Fruit fly (Drosophila melanogaster) whole organism, embryonic: ENCODE data around the gene anox.
A peak's percentile ranks its signal among the peaks of the same experiment; 100 is the strongest.

Experiments used
- Aef1 ChIP-seq: fragments of 200-800 bp; sonication (Bioruptor generic); IDR thresholded peaks from 3 replicates; pipeline ENCODE4 v1.3.6; 2022; ENCODE audit warnings: missing biosample characterization, missing genetic modification characterization
- BtbVII ChIP-seq: fragments of 200-800 bp; sonication (Bioruptor generic); optimal IDR thresholded peaks from 3 replicates; lab custom pipeline; 2017; ENCODE audit warnings: missing biosample characterization, mild to moderate bottlenecking, missing genetic modification characterization
- CG10321 ChIP-seq: fragments of 200-800 bp; sonication (Bioruptor generic); IDR thresholded peaks from 2 replicates; pipeline ENCODE4 v1.3.6; 2022; ENCODE audit warnings: missing biosample characterization, missing genetic modification characterization
- CG10431 ChIP-seq: fragments of 200-800 bp; sonication (Bioruptor generic); optimal IDR thresholded peaks from 3 replicates; lab custom pipeline; 2018; ENCODE audit warnings: missing biosample characterization, mild to moderate bottlenecking, missing genetic modification characterization
- CG10979 ChIP-seq: fragments of 200-800 bp; sonication (Bioruptor generic); optimal IDR thresholded peaks from 2 replicates; lab custom pipeline; 2018; ENCODE audit warnings: missing biosample characterization, mild to moderate bottlenecking, missing genetic modification characterization, moderate library complexity
- CG11504 ChIP-seq: fragments of 200-800 bp; sonication (Bioruptor generic); optimal IDR thresholded peaks from 3 replicates; lab custom pipeline; 2019; ENCODE audit warnings: missing biosample characterization, mild to moderate bottlenecking, missing genetic modification characterization, moderate library complexity
- CG12942 ChIP-seq: fragments of 200-800 bp; sonication (Bioruptor generic); optimal IDR thresholded peaks from 3 replicates; lab custom pipeline; 2016; ENCODE audit warnings: missing biosample characterization, missing genetic modification characterization
- CG14710 ChIP-seq: fragments of 200-800 bp; sonication (Bioruptor generic); optimal IDR thresholded peaks from 3 replicates; lab custom pipeline; 2019; ENCODE audit warnings: missing biosample characterization, mild to moderate bottlenecking, missing genetic modification characterization, moderate library complexity
- CG15269 ChIP-seq: fragments of 200-800 bp; sonication (Bioruptor generic); optimal IDR thresholded peaks from 2 replicates; lab custom pipeline; 2018; ENCODE audit warnings: missing biosample characterization, mild to moderate bottlenecking, missing genetic modification characterization, moderate library complexity
- CG1832 ChIP-seq: fragments of 200-800 bp; sonication (Bioruptor generic); optimal IDR thresholded peaks from 2 replicates; lab custom pipeline; 2017; ENCODE audit warnings: missing biosample characterization, mild to moderate bottlenecking, missing genetic modification characterization, inconsistent platforms
- CG2678 ChIP-seq: fragments of 200-800 bp; sonication (Bioruptor generic); optimal IDR thresholded peaks from 3 replicates; lab custom pipeline; 2019; ENCODE audit warnings: missing biosample characterization, mild to moderate bottlenecking, missing genetic modification characterization, moderate library complexity
- CG30431 ChIP-seq: fragments of 200-800 bp; sonication (Bioruptor generic); optimal IDR thresholded peaks from 2 replicates; lab custom pipeline; 2017; ENCODE audit warnings: missing biosample characterization, missing genetic modification characterization
- CG3163 ChIP-seq: fragments of 200-800 bp; sonication (Bioruptor generic); optimal IDR thresholded peaks from 3 replicates; lab custom pipeline; 2016; ENCODE audit warnings: missing biosample characterization, missing genetic modification characterization
- CG3281 ChIP-seq: fragments of 200-800 bp; sonication (Bioruptor generic); optimal IDR thresholded peaks from 3 replicates; lab custom pipeline; 2017; ENCODE audit warnings: missing biosample characterization, mild to moderate bottlenecking, missing genetic modification characterization
- CG4820 ChIP-seq: fragments of 200-800 bp; sonication (Bioruptor generic); optimal IDR thresholded peaks from 3 replicates; lab custom pipeline; 2016; ENCODE audit warnings: missing biosample characterization, missing genetic modification characterization
- CG6175 ChIP-seq: fragments of 200-800 bp; sonication (Bioruptor generic); IDR thresholded peaks from 3 replicates; pipeline ENCODE4 v1.3.6; 2022; ENCODE audit warnings: missing biosample characterization, missing genetic modification characterization
- CG6813 ChIP-seq: fragments of 200-800 bp; sonication (Bioruptor generic); optimal IDR thresholded peaks from 2 replicates; lab custom pipeline; 2017; ENCODE audit warnings: missing biosample characterization, missing genetic modification characterization, mild to moderate bottlenecking, moderate library complexity, missing genetic modification reagents
- CG8388 ChIP-seq: fragments of 200-800 bp; sonication (Bioruptor generic); optimal IDR thresholded peaks from 2 replicates; lab custom pipeline; 2019; ENCODE audit warnings: missing biosample characterization, mild to moderate bottlenecking, missing genetic modification characterization, moderate library complexity
- D ChIP-seq, 2 experiments: fragments of 200-800 bp in 1 of 2; fragments of >200 bp in 1 of 2; sonication (Bioruptor generic) in 1 of 2; optimal IDR thresholded peaks; 2 replicates in 1 of 2; 3 replicates in 1 of 2; lab custom pipeline; 2017; ENCODE audit warnings: mild to moderate bottlenecking in 1 of 2, missing biosample characterization in 1 of 2, missing genetic modification characterization in 1 of 2, missing genetic modification reagents in 1 of 2
- Dip3 ChIP-seq: fragments of 200-800 bp; sonication (Bioruptor generic); optimal IDR thresholded peaks from 3 replicates; lab custom pipeline; 2016; ENCODE audit warnings: missing biosample characterization, missing genetic modification characterization
- Drgx ChIP-seq: fragments of 200-800 bp; sonication (Bioruptor generic); IDR thresholded peaks from 2 replicates; pipeline ENCODE4 v1.3.6; 2022; ENCODE audit warnings: missing biosample characterization, missing genetic modification characterization
- Ets97D ChIP-seq: fragments of 200-800 bp; sonication (Bioruptor generic); optimal IDR thresholded peaks from 3 replicates; lab custom pipeline; 2016; ENCODE audit warnings: missing biosample characterization, missing genetic modification characterization
- GATAe ChIP-seq: fragments of 200-800 bp; sonication (Bioruptor generic); conservative IDR thresholded peaks from 2 replicates; pipeline ENCODE4 v1.3.6; 2022; ENCODE audit warnings: missing biosample characterization, missing genetic modification characterization
- Gug ChIP-seq: fragments of 200-800 bp; sonication (Bioruptor generic); IDR thresholded peaks from 4 replicates; pipeline ENCODE4 v1.3.6; 2022; ENCODE audit warnings: missing biosample characterization, missing genetic modification characterization
- Hr78 ChIP-seq, 2 experiments: fragments of 200-800 bp in 1 of 2; fragments of >200 bp in 1 of 2; sonication (Bioruptor generic) in 1 of 2; optimal IDR thresholded peaks; 2 replicates each; lab custom pipeline; 2017 to 2019; ENCODE audit warnings: missing biosample characterization in 2 of 2, missing genetic modification characterization in 2 of 2, mild to moderate bottlenecking in 1 of 2, moderate library complexity in 1 of 2
- Mad ChIP-seq: fragments of 200-800 bp; sonication (Bioruptor generic); optimal IDR thresholded peaks from 2 replicates; lab custom pipeline; 2016; ENCODE audit warnings: missing biosample characterization, missing genetic modification characterization
- Max ChIP-seq: fragments of 200-800 bp; sonication (Bioruptor generic); optimal IDR thresholded peaks from 2 replicates; lab custom pipeline; 2016; ENCODE audit warnings: missing biosample characterization, mild to moderate bottlenecking, missing genetic modification characterization
- Oli ChIP-seq: fragments of 200-800 bp; sonication (Bioruptor generic); optimal IDR thresholded peaks from 2 replicates; lab custom pipeline; 2018; ENCODE audit warnings: missing biosample characterization, mild to moderate bottlenecking, missing genetic modification characterization, moderate library complexity
- chif ChIP-seq, 2 experiments: fragments of 200-800 bp; sonication (Bioruptor generic); optimal IDR thresholded peaks; 3 replicates each; lab custom pipeline; 2016; ENCODE audit warnings: missing biosample characterization in 2 of 2, missing genetic modification characterization in 2 of 2
- ci ChIP-seq: fragments of 200-800 bp; sonication (Bioruptor generic); IDR thresholded peaks from 3 replicates; pipeline ENCODE4 v1.3.6; 2022; ENCODE audit warnings: missing biosample characterization, missing genetic modification characterization
- dmrt11E ChIP-seq: fragments of 200-800 bp; sonication (Bioruptor generic); optimal IDR thresholded peaks from 3 replicates; lab custom pipeline; 2018; ENCODE audit warnings: missing biosample characterization, mild to moderate bottlenecking, missing genetic modification characterization, moderate library complexity
- gfzf ChIP-seq: fragments of 200-800 bp; sonication (Bioruptor generic); optimal IDR thresholded peaks from 2 replicates; lab custom pipeline; 2016; ENCODE audit warnings: missing biosample characterization, mild to moderate bottlenecking, missing genetic modification characterization, moderate library complexity
- grn ChIP-seq: fragments of 200-800 bp; sonication (Bioruptor generic); optimal IDR thresholded peaks from 3 replicates; lab custom pipeline; 2017; ENCODE audit warnings: missing biosample characterization, missing genetic modification characterization
- gsb-n ChIP-seq: fragments of 200-800 bp; sonication (Bioruptor generic); optimal IDR thresholded peaks from 3 replicates; lab custom pipeline; 2018; ENCODE audit warnings: missing biosample characterization, mild to moderate bottlenecking, missing genetic modification characterization
- jing ChIP-seq: fragments of 200-800 bp; sonication (Bioruptor generic); optimal IDR thresholded peaks from 2 replicates; lab custom pipeline; 2018; ENCODE audit warnings: missing biosample characterization, mild to moderate bottlenecking, missing genetic modification characterization
- klu ChIP-seq: fragments of 200-800 bp; sonication (Bioruptor generic); IDR thresholded peaks from 2 replicates; pipeline ENCODE4 v1.3.6; 2022; ENCODE audit warnings: missing biosample characterization, missing genetic modification characterization
- row ChIP-seq: fragments of 200-800 bp; sonication (Bioruptor generic); IDR thresholded peaks from 3 replicates; pipeline ENCODE4 v1.3.6; 2022; ENCODE audit warnings: missing biosample characterization, missing genetic modification characterization
- sim ChIP-seq: fragments of 200-800 bp; sonication (Bioruptor generic); IDR thresholded peaks from 2 replicates; pipeline ENCODE4 v1.3.6; 2022; ENCODE audit warnings: missing biosample characterization, missing genetic modification characterization
- sob ChIP-seq: fragments of 200-800 bp; sonication (Bioruptor generic); IDR thresholded peaks from 2 replicates; pipeline ENCODE4 v1.3.6; 2022; ENCODE audit warnings: missing biosample characterization, missing genetic modification characterization
- zen2 ChIP-seq: fragments of 200-800 bp; sonication (Bioruptor generic); IDR thresholded peaks from 3 replicates; pipeline ENCODE4 v1.3.6; 2022; ENCODE audit warnings: missing biosample characterization, missing genetic modification characterization; ENCODE audit not compliant: partially characterized antibody
- zf30C ChIP-seq: fragments of 200-800 bp; sonication (Bioruptor generic); optimal IDR thresholded peaks from 3 replicates; lab custom pipeline; 2018; ENCODE audit warnings: missing biosample characterization, mild to moderate bottlenecking, missing genetic modification characterization

Gene anox

DNA sequence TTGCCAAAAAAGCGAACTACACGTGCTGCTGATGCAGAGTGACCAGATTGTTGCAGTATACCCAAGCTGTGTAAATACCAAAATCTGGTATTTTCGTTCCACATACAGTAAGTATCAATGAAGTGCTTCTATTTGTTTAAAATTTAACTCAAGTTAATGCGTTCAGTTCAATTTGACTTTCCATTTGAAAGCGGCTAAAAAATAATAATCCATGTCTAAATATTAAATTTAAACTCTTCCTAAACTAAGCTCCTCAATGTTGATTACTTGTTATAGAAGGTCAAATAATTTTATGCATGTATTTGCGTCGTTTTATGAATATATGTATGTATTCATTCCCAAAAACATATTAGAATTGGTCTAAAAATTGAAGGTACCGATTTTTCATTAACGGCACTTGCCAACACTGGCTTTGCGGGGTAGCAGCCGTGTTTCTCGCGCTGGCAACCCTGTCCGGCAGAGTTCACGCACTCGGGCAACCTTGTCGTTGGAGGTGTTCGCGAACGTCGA lies 30.8 kb upstream of the anox start, which contains the start of the genes peng and sol (continued):
- TF ChIP-seq row (GFP tag; lab: Robert Waterston, UW) = peak; percentile 87
- peak; percentile 80 for TF ChIP-seq Max (GFP tag; lab: Kevin White, UChicago)
- peak; percentile 61 to 74 for TF ChIP-seq chif (GFP tag; optimal IDR thresholded peaks at IDR 0.05; lab: Kevin White, UChicago)
- peak; percentile 63 for TF ChIP-seq Oli (tag; lab: Kevin White, UChicago)
- peak; percentile 30 for TF ChIP-seq CG6813
- peak; percentile 72 for TF ChIP-seq gfzf (GFP tag; lab: Kevin White, UChicago)
- peak; percentile 61 for TF ChIP-seq CG8388
- TF ChIP-seq Hr78 (GFP tag; optimal IDR thresholded peaks at IDR 0.05; lab: Kevin White, UChicago) = no peak
- peak; percentile 76 for TF ChIP-seq Dip3 (GFP tag; lab: Kevin White, UChicago)
- peak; percentile 66 for TF ChIP-seq Ets97D (GFP tag; lab: Kevin White, UChicago)
- no peak for TF ChIP-seq GATAe
- TF ChIP-seq BtbVII (GFP tag; lab: Kevin White, UChicago) = peak; percentile 47
- peak; percentile 76 for TF ChIP-seq Mad (GFP tag; lab: Kevin White, UChicago)
- peak; percentile 21 for TF ChIP-seq CG10431
- peak; percentile 71 for TF ChIP-seq CG3281
- TF ChIP-seq Aef1 (GFP tag; lab: Robert Waterston, UW) = peak; percentile 56
- TF ChIP-seq grn (GFP tag; lab: Kevin White, UChicago) = no peak
- 0 out of 3 replicates have a peak, but pooled peaks have one; percentile 25 for TF ChIP-seq CG6175
- no peak for TF ChIP-seq sim
- no peak for TF ChIP-seq D (optimal IDR thresholded peaks at IDR 0.05; lab: Kevin White, UChicago)
- TF ChIP-seq D (GFP tag; optimal IDR thresholded peaks at IDR 0.05; lab: Kevin White, UChicago) = peak; percentile 44
- TF ChIP-seq zf30C (GFP tag; lab: Kevin White, UChicago) = no peak
- TF ChIP-seq CG14710 (tag; lab: Kevin White, UChicago) = peak; percentile 80
- peak; percentile 72 for TF ChIP-seq sob (GFP tag; lab: Robert Waterston, UW)
- TF ChIP-seq jing = no peak
- TF ChIP-seq CG10321 (GFP tag; lab: Robert Waterston, UW) = no peak
- TF ChIP-seq CG15269 (tag; lab: Kevin White, UChicago) = peak; percentile 68
- TF ChIP-seq CG11504 = no peak
- 0 out of 4 replicates have a peak, but pooled peaks have one; percentile 22 for TF ChIP-seq Gug (GFP tag; lab: Robert Waterston, UW)
- TF ChIP-seq CG2678 (tag; lab: Kevin White, UChicago) = peak; percentile 76
- peak; percentile 55 for TF ChIP-seq CG10979 (tag; lab: Kevin White, UChicago)
- TF ChIP-seq Drgx = peak; percentile 35; the same call in 1 of the 2 replicates
- peak; percentile 51; the same call in 1 of the 3 replicates for TF ChIP-seq ci (GFP tag; lab: Robert Waterston, UW)
- no peak for TF ChIP-seq CG1832
- TF ChIP-seq CG3163 (GFP tag; lab: Kevin White, UChicago) = peak; percentile 45
- TF ChIP-seq zen2 = no peak; the same call in 2 of the 3 replicates
- TF ChIP-seq CG30431 (GFP tag; lab: Kevin White, UChicago) = peak; percentile 56
- no peak for TF ChIP-seq gsb-n (tag; lab: Kevin White, UChicago)
- peak; percentile 52 for TF ChIP-seq klu (GFP tag; lab: Robert Waterston, UW)
- peak; percentile 68 for TF ChIP-seq dmrt11E (tag; lab: Kevin White, UChicago)
- TF ChIP-seq CG12942 (GFP tag; lab: Kevin White, UChicago) = peak; percentile 78
- TF ChIP-seq CG4820 (GFP tag; lab: Kevin White, UChicago) = peak; percentile 53
